Fruit fly (Drosophila melanogaster) whole organism, embryonic: Measurements from ENCODE around the gene superdeath.

Source experiments
- Ada2b ChIP-seq: fragments of 200-800 bp; sonication (Bioruptor generic); IDR thresholded peaks from 2 replicates; pipeline ENCODE4 v1.3.6; 2022; ENCODE audit warnings: missing biosample characterization, missing genetic modification characterization
- Antp ChIP-seq: fragments of 200-800 bp; sonication (Bioruptor generic); optimal IDR thresholded peaks from 3 replicates; lab custom pipeline; 2016; ENCODE audit warnings: missing biosample characterization, missing genetic modification characterization
- Atf6 ChIP-seq: fragments of 200-800 bp; sonication (Bioruptor generic); IDR thresholded peaks from 2 replicates; pipeline ENCODE4 v1.3.6; 2022; ENCODE audit warnings: missing biosample characterization, missing genetic modification characterization
- Bgb ChIP-seq: fragments of 200-800 bp; sonication (Bioruptor generic); IDR thresholded peaks from 2 replicates; pipeline ENCODE4 v1.3.6; 2022; ENCODE audit warnings: missing biosample characterization, missing genetic modification characterization; ENCODE audit not compliant: partially characterized antibody
- CG11085 ChIP-seq: fragments of 200-800 bp; sonication (Bioruptor generic); IDR thresholded peaks from 2 replicates; pipeline ENCODE4 v1.3.6; 2022; ENCODE audit warnings: missing biosample characterization, missing genetic modification characterization
- CG11695 ChIP-seq: fragments of 200-800 bp; sonication (Bioruptor generic); IDR thresholded peaks from 3 replicates; pipeline ENCODE4 v1.3.6; 2022; ENCODE audit warnings: missing biosample characterization, missing genetic modification characterization
- CG12769 ChIP-seq: fragments of 200-800 bp; sonication (Bioruptor generic); optimal IDR thresholded peaks from 2 replicates; lab custom pipeline; 2019; ENCODE audit warnings: missing biosample characterization, mild to moderate bottlenecking, missing genetic modification characterization, moderate library complexity
- CG13624 ChIP-seq: fragments of 200-800 bp; sonication (Bioruptor generic); optimal IDR thresholded peaks from 2 replicates; lab custom pipeline; 2016; ENCODE audit warnings: missing biosample characterization, missing genetic modification characterization
- CG14014 ChIP-seq: fragments of 200-800 bp; sonication (Bioruptor generic); IDR thresholded peaks from 2 replicates; pipeline ENCODE4 v1.3.6; 2022; ENCODE audit warnings: missing biosample characterization, missing genetic modification characterization
- CG14441 ChIP-seq: fragments of 200-800 bp; sonication (Bioruptor generic); IDR thresholded peaks from 2 replicates; pipeline ENCODE4 v1.3.6; 2022; ENCODE audit warnings: missing biosample characterization, missing genetic modification characterization
- CG17359 ChIP-seq: fragments of 200-800 bp; sonication (Bioruptor generic); optimal IDR thresholded peaks from 3 replicates; lab custom pipeline; 2018; ENCODE audit warnings: missing biosample characterization, mild to moderate bottlenecking, missing genetic modification characterization, moderate library complexity
- CG2199 ChIP-seq: fragments of 200-800 bp; sonication (Bioruptor generic); IDR thresholded peaks from 3 replicates; pipeline ENCODE4 v1.3.6; 2022; ENCODE audit warnings: missing biosample characterization, missing genetic modification characterization
- CG30403 ChIP-seq: fragments of 200-800 bp; sonication (Bioruptor generic); optimal IDR thresholded peaks from 3 replicates; lab custom pipeline; 2016; ENCODE audit warnings: missing biosample characterization, missing genetic modification characterization
- CG3163 ChIP-seq: fragments of 200-800 bp; sonication (Bioruptor generic); optimal IDR thresholded peaks from 3 replicates; lab custom pipeline; 2016; ENCODE audit warnings: missing biosample characterization, missing genetic modification characterization
- CG34224 ChIP-seq: fragments of 200-800 bp; sonication (Bioruptor generic); IDR thresholded peaks from 3 replicates; pipeline ENCODE4 v1.3.6; 2022; ENCODE audit warnings: missing biosample characterization, missing genetic modification characterization; ENCODE audit not compliant: partially characterized antibody
- CG5180 ChIP-seq: fragments of 200-800 bp; sonication (Bioruptor generic); optimal IDR thresholded peaks from 3 replicates; lab custom pipeline; 2017; ENCODE audit warnings: missing biosample characterization, missing genetic modification characterization, mild to moderate bottlenecking, moderate library complexity, missing genetic modification reagents
- CG6765 ChIP-seq: fragments of 200-800 bp; sonication (Bioruptor generic); optimal IDR thresholded peaks from 3 replicates; lab custom pipeline; 2017; ENCODE audit warnings: missing biosample characterization, mild to moderate bottlenecking, missing genetic modification characterization
- CG7372 ChIP-seq: fragments of 200-800 bp; sonication (Bioruptor generic); IDR thresholded peaks from 2 replicates; pipeline ENCODE4 v1.3.6; 2022; ENCODE audit warnings: missing biosample characterization, missing genetic modification characterization
- CG8944 ChIP-seq: fragments of 200-800 bp; sonication (Bioruptor generic); optimal IDR thresholded peaks from 3 replicates; lab custom pipeline; 2016; ENCODE audit warnings: missing biosample characterization, missing genetic modification characterization
- CoRest ChIP-seq: fragments of 200-800 bp; sonication (Bioruptor generic); optimal IDR thresholded peaks from 3 replicates; lab custom pipeline; 2018; ENCODE audit warnings: missing biosample characterization, mild to moderate bottlenecking, missing genetic modification characterization, moderate library complexity
- Dek ChIP-seq: fragments of 200-800 bp; sonication (Bioruptor generic); optimal IDR thresholded peaks from 3 replicates; lab custom pipeline; 2019; ENCODE audit warnings: missing biosample characterization, mild to moderate bottlenecking, missing genetic modification characterization, moderate library complexity
- Gug ChIP-seq: fragments of 200-800 bp; sonication (Bioruptor generic); IDR thresholded peaks from 4 replicates; pipeline ENCODE4 v1.3.6; 2022; ENCODE audit warnings: missing biosample characterization, missing genetic modification characterization
- HHEX ChIP-seq: fragments of 200-800 bp; sonication (Bioruptor generic); optimal IDR thresholded peaks from 3 replicates; lab custom pipeline; 2017; ENCODE audit warnings: missing biosample characterization, mild to moderate bottlenecking, missing genetic modification characterization, missing genetic modification reagents
- HmgD ChIP-seq: fragments of 200-800 bp; sonication (Bioruptor generic); optimal IDR thresholded peaks from 3 replicates; lab custom pipeline; 2016; ENCODE audit warnings: missing biosample characterization, missing genetic modification characterization
- Hr3 ChIP-seq: fragments of 200-800 bp; sonication (Bioruptor generic); optimal IDR thresholded peaks from 3 replicates; lab custom pipeline; 2016; ENCODE audit warnings: missing biosample characterization, missing genetic modification characterization
- Lhr ChIP-seq: fragments of 200-800 bp; sonication (Bioruptor generic); optimal IDR thresholded peaks from 3 replicates; lab custom pipeline; 2017; ENCODE audit warnings: mild to moderate bottlenecking, missing biosample characterization, missing genetic modification reagents, missing genetic modification characterization
- Lpt ChIP-seq: fragments of >200 bp; optimal IDR thresholded peaks from 2 replicates; lab custom pipeline; 2018; ENCODE audit warnings: missing biosample characterization, missing genetic modification characterization
- MESR4 ChIP-seq: fragments of 200-800 bp; sonication (Bioruptor generic); optimal IDR thresholded peaks from 2 replicates; lab custom pipeline; 2018; ENCODE audit warnings: missing biosample characterization, mild to moderate bottlenecking, missing genetic modification characterization, moderate library complexity
- MTF-1 ChIP-seq: fragments of 200-800 bp; sonication (Bioruptor generic); optimal IDR thresholded peaks from 2 replicates; lab custom pipeline; 2018; ENCODE audit warnings: missing biosample characterization, mild to moderate bottlenecking, missing genetic modification characterization, borderline replicate concordance
- Max ChIP-seq: fragments of 200-800 bp; sonication (Bioruptor generic); optimal IDR thresholded peaks from 2 replicates; lab custom pipeline; 2016; ENCODE audit warnings: missing biosample characterization, mild to moderate bottlenecking, missing genetic modification characterization
- Meics ChIP-seq: fragments of 200-800 bp; sonication (Bioruptor generic); optimal IDR thresholded peaks from 2 replicates; lab custom pipeline; 2017; ENCODE audit warnings: missing biosample characterization, mild to moderate bottlenecking, missing genetic modification characterization
- Oli ChIP-seq: fragments of 200-800 bp; sonication (Bioruptor generic); optimal IDR thresholded peaks from 2 replicates; lab custom pipeline; 2018; ENCODE audit warnings: missing biosample characterization, mild to moderate bottlenecking, missing genetic modification characterization, moderate library complexity
- Tbp ChIP-seq: fragments of >200 bp; optimal IDR thresholded peaks from 2 replicates; lab custom pipeline; 2018; ENCODE audit warnings: missing biosample characterization, missing genetic modification characterization
- Usf ChIP-seq: fragments of 200-800 bp; sonication (Bioruptor generic); optimal IDR thresholded peaks from 2 replicates; lab custom pipeline; 2017; ENCODE audit warnings: missing genotype, missing biosample characterization, missing genetic modification characterization
- ac ChIP-seq: fragments of 200-800 bp; sonication (Bioruptor generic); optimal IDR thresholded peaks from 3 replicates; lab custom pipeline; 2017; ENCODE audit warnings: missing biosample characterization, mild to moderate bottlenecking, missing genetic modification characterization
- aop ChIP-seq: fragments of 200-800 bp; sonication (Bioruptor generic); IDR thresholded peaks from 2 replicates; pipeline ENCODE4 v1.3.6; 2022; ENCODE audit warnings: missing biosample characterization, missing genetic modification characterization
- bcd ChIP-seq: fragments of 200-800 bp; sonication (Bioruptor generic); optimal IDR thresholded peaks from 2 replicates; lab custom pipeline; 2017; ENCODE audit warnings: missing biosample characterization, mild to moderate bottlenecking, missing genetic modification characterization
- cad ChIP-seq: fragments of >200 bp; optimal IDR thresholded peaks from 2 replicates; lab custom pipeline; 2017; ENCODE audit warnings: missing biosample characterization, missing genetic modification characterization
- crol ChIP-seq: fragments of 200-800 bp; sonication (Bioruptor generic); IDR thresholded peaks from 2 replicates; pipeline ENCODE4 v1.3.6; 2022; ENCODE audit warnings: missing biosample characterization, missing genetic modification characterization
- gcm2 ChIP-seq: fragments of 200-800 bp; sonication (Bioruptor generic); optimal IDR thresholded peaks from 2 replicates; lab custom pipeline; 2016; ENCODE audit warnings: missing biosample characterization, missing genetic modification characterization
- grau ChIP-seq: fragments of 200-800 bp; optimal IDR thresholded peaks from 3 replicates; lab custom pipeline; 2019; ENCODE audit warnings: missing biosample characterization, mild to moderate bottlenecking, missing genetic modification characterization, moderate library complexity
- gro ChIP-seq: fragments of 200-800 bp; sonication (Bioruptor generic); optimal IDR thresholded peaks from 2 replicates; lab custom pipeline; 2016; ENCODE audit warnings: missing biosample characterization, missing genetic modification characterization
- klu ChIP-seq: fragments of 200-800 bp; sonication (Bioruptor generic); IDR thresholded peaks from 2 replicates; pipeline ENCODE4 v1.3.6; 2022; ENCODE audit warnings: missing biosample characterization, missing genetic modification characterization
- nerfin-1 ChIP-seq: fragments of 200-800 bp; sonication (Bioruptor generic); optimal IDR thresholded peaks from 3 replicates; lab custom pipeline; 2019; ENCODE audit warnings: missing biosample characterization, mild to moderate bottlenecking, missing genetic modification characterization, moderate library complexity
- sd ChIP-seq: fragments of 200-800 bp; sonication (Bioruptor generic); optimal IDR thresholded peaks from 3 replicates; lab custom pipeline; 2018; ENCODE audit warnings: missing biosample characterization, mild to moderate bottlenecking, missing genetic modification characterization, moderate library complexity
- sens ChIP-seq: fragments of 200-800 bp; sonication (Bioruptor generic); peaks from one replicate; lab custom pipeline; 2016; ENCODE audit warnings: missing biosample characterization, missing genetic modification characterization
- slp2 ChIP-seq: fragments of 200-800 bp; sonication (Bioruptor generic); optimal IDR thresholded peaks from 2 replicates; lab custom pipeline; 2016; ENCODE audit warnings: missing biosample characterization, missing genetic modification characterization
- sqz ChIP-seq: fragments of 200-800 bp; sonication (Bioruptor generic); optimal IDR thresholded peaks from 3 replicates; lab custom pipeline; 2018; ENCODE audit warnings: missing biosample characterization, mild to moderate bottlenecking, missing genetic modification characterization
- vfl ChIP-seq: fragments of 200-800 bp; sonication (Bioruptor generic); optimal IDR thresholded peaks from 2 replicates; lab custom pipeline; 2016; ENCODE audit warnings: missing biosample characterization, missing genetic modification characterization
- zen2 ChIP-seq: fragments of 200-800 bp; sonication (Bioruptor generic); IDR thresholded peaks from 3 replicates; pipeline ENCODE4 v1.3.6; 2022; ENCODE audit warnings: missing biosample characterization, missing genetic modification characterization; ENCODE audit not compliant: partially characterized antibody
- zf30C ChIP-seq: fragments of 200-800 bp; sonication (Bioruptor generic); optimal IDR thresholded peaks from 3 replicates; lab custom pipeline; 2018; ENCODE audit warnings: missing biosample characterization, mild to moderate bottlenecking, missing genetic modification characterization

The superdeath gene

DNA sequence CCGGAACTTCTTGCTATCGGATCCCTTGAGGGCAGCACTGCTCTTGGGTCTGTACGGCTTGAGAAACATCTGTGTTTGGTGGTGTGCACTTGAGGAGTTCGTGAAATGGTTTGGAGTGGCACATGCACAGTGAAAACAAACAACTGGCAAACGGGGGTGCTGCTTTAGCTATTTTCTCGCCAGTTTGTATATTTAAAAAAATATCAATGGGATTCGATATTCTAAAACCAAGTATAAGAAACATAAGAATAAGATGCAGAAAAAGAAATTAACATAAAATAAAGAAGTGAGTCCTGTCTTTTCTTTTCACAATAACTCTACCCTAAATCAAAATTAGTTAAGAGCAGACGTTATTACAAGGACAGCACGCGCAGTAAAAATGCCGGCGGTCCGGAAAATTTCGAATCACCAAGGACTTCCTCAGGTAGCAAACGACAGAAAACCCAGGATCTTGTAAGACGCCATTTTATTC is 13.2 kb downstream of the superdeath start, which contains the start of gene eIF2D (continued):
- no peak for TF ChIP-seq CG5180 (GFP tag; lab: Kevin White, UChicago)
- TF ChIP-seq HHEX (GFP tag; lab: Kevin White, UChicago) = peak; percentile 55
- TF ChIP-seq HmgD = peak; percentile 20
- peak; percentile 49 for TF ChIP-seq Oli
- peak; percentile 52; the same call in 1 of the 2 replicates for TF ChIP-seq CG14441
- peak; percentile 53; the same call in 1 of the 2 replicates for TF ChIP-seq CG14014 (GFP tag; lab: Robert Waterston, UW)
- peak; percentile 69 for TF ChIP-seq grau (tag; lab: Kevin White, UChicago)
- no peak for TF ChIP-seq crol (GFP tag; lab: Robert Waterston, UW)
- TF ChIP-seq CG12769 (tag; lab: Kevin White, UChicago) = peak; percentile 36
- no peak for TF ChIP-seq klu (GFP tag; lab: Robert Waterston, UW)
- TF ChIP-seq slp2 = peak; percentile 58
- TF ChIP-seq CG3163 = no peak
- no peak for TF ChIP-seq zf30C (GFP tag; lab: Kevin White, UChicago)
- peak; percentile 5 for TF ChIP-seq gro
- TF ChIP-seq CG30403 (GFP tag; lab: Kevin White, UChicago) = peak; percentile 67
- no peak for TF ChIP-seq CG8944 (GFP tag; lab: Kevin White, UChicago)
- no peak for TF ChIP-seq sd (tag; lab: Kevin White, UChicago)
- TF ChIP-seq bcd (GFP tag; lab: Kevin White, UChicago) = peak; percentile 33
- TF ChIP-seq sqz (GFP tag; lab: Kevin White, UChicago) = no peak
- peak; percentile 58 for TF ChIP-seq Max (GFP tag; lab: Kevin White, UChicago)
- no peak for TF ChIP-seq vfl (GFP tag; lab: Kevin White, UChicago)
- TF ChIP-seq CG7372 = peak; percentile 69
- peak; percentile 64 for TF ChIP-seq nerfin-1 (tag; lab: Kevin White, UChicago)
- peak; percentile 40; the same call in 1 of the 3 replicates for TF ChIP-seq CG2199 (GFP tag; lab: Robert Waterston, UW)
- TF ChIP-seq CG11695 (GFP tag; lab: Robert Waterston, UW) = peak; percentile 78
- no peak for TF ChIP-seq Usf (GFP tag; lab: Kevin White, UChicago)
- TF ChIP-seq MESR4 (GFP tag; lab: Kevin White, UChicago) = peak; percentile 68
- TF ChIP-seq cad (GFP tag; lab: Kevin White, UChicago) = no peak
- peak; percentile 57; the same call in 1 of the 2 replicates for TF ChIP-seq Ada2b
- TF ChIP-seq Antp (GFP tag; lab: Kevin White, UChicago) = peak; percentile 17
- TF ChIP-seq ac (GFP tag; lab: Kevin White, UChicago) = peak; percentile 24
- peak; percentile 67 for TF ChIP-seq CoRest (tag; lab: Kevin White, UChicago)
- TF ChIP-seq MTF-1 (GFP tag; lab: Kevin White, UChicago) = peak; percentile 8
- no peak for TF ChIP-seq Tbp (GFP tag; lab: Kevin White, UChicago)
- TF ChIP-seq CG13624 (GFP tag; lab: Kevin White, UChicago) = peak; percentile 51
- no peak for TF ChIP-seq Bgb (GFP tag; lab: Robert Waterston, UW)
- no peak for TF ChIP-seq zen2
- no peak for TF ChIP-seq CG6765
- 0 out of 4 replicates have a peak, but pooled peaks have one; percentile 8 for TF ChIP-seq Gug (GFP tag; lab: Robert Waterston, UW)
- no peak for TF ChIP-seq Lhr (GFP tag; lab: Kevin White, UChicago)
- TF ChIP-seq Hr3 = peak; percentile 27
- no peak for TF ChIP-seq gcm2
- TF ChIP-seq CG34224 (GFP tag; lab: Robert Waterston, UW) = no peak
- TF ChIP-seq Dek (tag; lab: Kevin White, UChicago) = peak; percentile 33
- no peak for TF ChIP-seq Lpt (GFP tag; lab: Kevin White, UChicago)
- peak; percentile 96 for TF ChIP-seq sens (GFP tag; lab: Kevin White, UChicago)
- peak; percentile 63 for TF ChIP-seq CG17359 (tag; lab: Kevin White, UChicago)
- TF ChIP-seq CG11085 (GFP tag; lab: Robert Waterston, UW) = no peak
- peak; percentile 74 for TF ChIP-seq Atf6 (GFP tag; lab: Robert Waterston, UW)
- TF ChIP-seq aop (GFP tag; lab: Robert Waterston, UW) = no peak
- TF ChIP-seq Meics = peak; percentile 72
